Fruit fly (Drosophila melanogaster) whole organism, pupa: Measurements from ENCODE around the gene CG2681.

Experiments
- CG10348 ChIP-seq: fragments of 200-800 bp; sonication (Bioruptor generic); IDR thresholded peaks from 2 replicates; pipeline ENCODE4 v1.3.6; 2022; ENCODE audit warnings: missing biosample characterization, missing genetic modification characterization
- CG12605 ChIP-seq: fragments of 200-800 bp; sonication (Bioruptor generic); IDR thresholded peaks from 2 replicates; pipeline ENCODE4 v1.3.6; 2022; ENCODE audit warnings: missing biosample characterization, missing genetic modification characterization
- CG13204 ChIP-seq: fragments of 200-800 bp; sonication (Bioruptor generic); optimal IDR thresholded peaks from 2 replicates; lab custom pipeline; 2018; ENCODE audit warnings: missing biosample characterization, mild to moderate bottlenecking, missing genetic modification characterization, moderate library complexity
- CG14655 ChIP-seq: fragments of 200-800 bp; sonication (Bioruptor generic); optimal IDR thresholded peaks from 3 replicates; lab custom pipeline; 2017; ENCODE audit warnings: mild to moderate bottlenecking, missing biosample characterization, missing genetic modification reagents, missing genetic modification characterization
- CG15710 ChIP-seq: fragments of 200-800 bp; sonication (Bioruptor generic); optimal IDR thresholded peaks from 2 replicates; lab custom pipeline; 2018; ENCODE audit warnings: missing biosample characterization, mild to moderate bottlenecking, missing genetic modification characterization, moderate library complexity
- CG17806 ChIP-seq: fragments of 200-800 bp; sonication (Bioruptor generic); optimal IDR thresholded peaks from 2 replicates; lab custom pipeline; 2018; ENCODE audit warnings: missing biosample characterization, mild to moderate bottlenecking, missing genetic modification characterization, moderate library complexity
- CG32121 ChIP-seq: fragments of 200-800 bp; sonication (Bioruptor generic); IDR thresholded peaks from 2 replicates; pipeline ENCODE4 v1.3.6; 2022; ENCODE audit warnings: missing biosample characterization, missing genetic modification characterization
- CG34367 ChIP-seq: fragments of 200-800 bp; sonication (Bioruptor generic); optimal IDR thresholded peaks from 2 replicates; lab custom pipeline; 2018; ENCODE audit warnings: missing biosample characterization, mild to moderate bottlenecking, missing genetic modification characterization
- CG4496 ChIP-seq: fragments of 200-800 bp; sonication (Bioruptor generic); IDR thresholded peaks from 3 replicates; pipeline ENCODE4 v1.3.6; 2022; ENCODE audit warnings: missing biosample characterization, missing genetic modification characterization
- CG8159 ChIP-seq: fragments of 200-800 bp; sonication (Bioruptor generic); optimal IDR thresholded peaks from 3 replicates; lab custom pipeline; 2018; ENCODE audit warnings: missing biosample characterization, mild to moderate bottlenecking, missing genetic modification characterization, moderate library complexity
- CG8301 ChIP-seq: fragments of 200-800 bp; sonication (Bioruptor generic); optimal IDR thresholded peaks from 2 replicates; lab custom pipeline; 2018; ENCODE audit warnings: missing biosample characterization, mild to moderate bottlenecking, missing genetic modification characterization
- CG9948 ChIP-seq: fragments of 200-800 bp; sonication (Bioruptor generic); optimal IDR thresholded peaks from 2 replicates; lab custom pipeline; 2018; ENCODE audit warnings: missing biosample characterization, mild to moderate bottlenecking, missing genetic modification characterization, moderate library complexity
- D1 ChIP-seq: fragments of 200-800 bp; sonication (Bioruptor generic); optimal IDR thresholded peaks from 2 replicates; lab custom pipeline; 2018; ENCODE audit warnings: missing biosample characterization, mild to moderate bottlenecking, missing genetic modification characterization, moderate library complexity
- EcR ChIP-seq: fragments of 200-800 bp; sonication (Bioruptor generic); optimal IDR thresholded peaks from 3 replicates; lab custom pipeline; 2019; ENCODE audit warnings: missing biosample characterization, missing genetic modification characterization, mild to moderate bottlenecking, moderate library complexity, missing genetic modification reagents
- Ets98B ChIP-seq: fragments of 200-800 bp; sonication (Bioruptor generic); IDR thresholded peaks from 2 replicates; pipeline ENCODE4 v1.3.6; 2022; ENCODE audit warnings: missing biosample characterization, missing genetic modification characterization
- Pif1A ChIP-seq: fragments of 200-800 bp; sonication (Bioruptor generic); optimal IDR thresholded peaks from 3 replicates; lab custom pipeline; 2016; ENCODE audit warnings: missing biosample characterization, missing genetic modification characterization
- Pif1B ChIP-seq: fragments of 200-800 bp; sonication (Bioruptor generic); optimal IDR thresholded peaks from 3 replicates; lab custom pipeline; 2016; ENCODE audit warnings: missing biosample characterization, missing genetic modification characterization
- Snoo ChIP-seq: fragments of 200-800 bp; sonication (Bioruptor generic); optimal IDR thresholded peaks from 3 replicates; lab custom pipeline; 2017; ENCODE audit warnings: missing biosample characterization, mild to moderate bottlenecking, missing genetic modification characterization, inconsistent platforms
- fd96Ca ChIP-seq: fragments of 200-800 bp; sonication (Bioruptor generic); IDR thresholded peaks from 3 replicates; pipeline ENCODE4 v1.3.6; 2022; ENCODE audit warnings: missing biosample characterization, missing genetic modification characterization
- gl ChIP-seq: fragments of 200-800 bp; sonication (Bioruptor generic); optimal IDR thresholded peaks from 2 replicates; lab custom pipeline; 2018; ENCODE audit warnings: missing biosample characterization, mild to moderate bottlenecking, missing genetic modification characterization
- rn ChIP-seq: fragments of 200-800 bp; sonication (Bioruptor generic); IDR thresholded peaks from 2 replicates; pipeline ENCODE4 v1.3.6; 2022; ENCODE audit warnings: missing biosample characterization, missing genetic modification characterization

CG2681 gene

dm6 chrX:2681601-2682000 is 26.9 kb upstream of the CG2681 start, which contains the start of gene HLH3B:
Gene HLH3B, minus strand, starts transcription at chrX:2681723.
- no peak for TF ChIP-seq CG8159 (tag; lab: Kevin White, UChicago)
- no peak for TF ChIP-seq CG9948 (tag; lab: Kevin White, UChicago)
- no peak for TF ChIP-seq CG15710 (tag; lab: Kevin White, UChicago)
- TF ChIP-seq CG32121 (GFP tag; lab: Robert Waterston, UW), result no peak
- no peak for TF ChIP-seq gl
- TF ChIP-seq rn, result no peak
- TF ChIP-seq Ets98B (GFP tag; lab: Robert Waterston, UW), result no peak
- TF ChIP-seq CG12605 (GFP tag; lab: Robert Waterston, UW), result no peak
- no peak for TF ChIP-seq fd96Ca (GFP tag; lab: Robert Waterston, UW)
- no peak for TF ChIP-seq CG8301 (tag; lab: Kevin White, UChicago)
- no peak for TF ChIP-seq CG14655 (GFP tag; lab: Kevin White, UChicago)
- TF ChIP-seq Pif1B (GFP tag; lab: Kevin White, UChicago), result no peak
- TF ChIP-seq CG34367, result no peak
- TF ChIP-seq CG10348 (GFP tag; lab: Robert Waterston, UW), result no peak

DNA sequence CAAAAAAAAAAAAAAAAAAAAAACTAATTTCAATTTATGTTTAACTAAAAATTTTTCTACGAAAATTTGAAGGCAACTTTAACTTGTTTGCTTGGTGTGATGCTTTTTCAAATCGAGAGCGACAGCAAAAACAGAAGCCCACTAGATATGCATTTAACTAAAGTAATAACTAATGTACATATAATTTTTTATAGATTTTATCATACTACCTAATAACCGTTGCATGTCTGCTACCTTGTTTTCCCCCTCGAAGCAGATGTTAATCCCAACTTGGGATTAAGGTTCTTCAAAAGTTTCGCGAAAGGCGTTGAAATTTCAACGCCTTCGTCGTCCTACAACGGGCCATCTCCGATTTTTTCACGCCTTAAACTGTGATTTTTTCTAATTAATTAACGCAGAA is 25.7 kb upstream of the CG2681 start, which contains the start of gene CG2652:
TSS of gene CG2652 (minus strand) at position 101 of the 400 bp plus-strand sequence.
- TF ChIP-seq EcR (GFP tag; lab: Kevin White, UChicago), result no peak
- no peak for TF ChIP-seq CG4496 (GFP tag; lab: Robert Waterston, UW)
- TF ChIP-seq Pif1B (GFP tag; lab: Kevin White, UChicago), result no peak
- no peak for TF ChIP-seq Pif1A (GFP tag; lab: Kevin White, UChicago)
- no peak for TF ChIP-seq gl

- no peak for TF ChIP-seq CG32121 (GFP tag; lab: Robert Waterston, UW)
- no peak for TF ChIP-seq CG8301 (tag; lab: Kevin White, UChicago)
- TF ChIP-seq D1 (tag; lab: Kevin White, UChicago), result no peak
- no peak for TF ChIP-seq Pif1A (GFP tag; lab: Kevin White, UChicago)
- no peak for TF ChIP-seq fd96Ca (GFP tag; lab: Robert Waterston, UW)
- TF ChIP-seq CG12605 (GFP tag; lab: Robert Waterston, UW), result no peak
- no peak for TF ChIP-seq rn
- TF ChIP-seq CG34367, result no peak
- no peak for TF ChIP-seq CG15710 (tag; lab: Kevin White, UChicago)
- TF ChIP-seq CG17806 (tag; lab: Kevin White, UChicago), result no peak
- TF ChIP-seq CG14655 (GFP tag; lab: Kevin White, UChicago), result no peak
- TF ChIP-seq Ets98B (GFP tag; lab: Robert Waterston, UW), result no peak
- TF ChIP-seq Pif1B (GFP tag; lab: Kevin White, UChicago), result no peak
- TF ChIP-seq CG13204 (GFP tag; lab: Kevin White, UChicago), result no peak
- TF ChIP-seq gl, result no peak
- no peak for TF ChIP-seq CG10348 (GFP tag; lab: Robert Waterston, UW)
- TF ChIP-seq CG9948 (tag; lab: Kevin White, UChicago), result no peak
- TF ChIP-seq CG8159 (tag; lab: Kevin White, UChicago), result no peak
- TF ChIP-seq EcR (GFP tag; lab: Kevin White, UChicago), result no peak
- TF ChIP-seq CG4496 (GFP tag; lab: Robert Waterston, UW), result no peak
Measured at dm6 chrX:2683926-2684325, 24.6 kb upstream of the CG2681 start.

dm6 chrX:2684442-2684841 is 24.0 kb upstream of the CG2681 start:
- TF ChIP-seq CG32121 (GFP tag; lab: Robert Waterston, UW) (no peak), CG34367 (no peak), EcR (GFP tag; lab: Kevin White, UChicago) (peak; percentile 71)

DNA sequence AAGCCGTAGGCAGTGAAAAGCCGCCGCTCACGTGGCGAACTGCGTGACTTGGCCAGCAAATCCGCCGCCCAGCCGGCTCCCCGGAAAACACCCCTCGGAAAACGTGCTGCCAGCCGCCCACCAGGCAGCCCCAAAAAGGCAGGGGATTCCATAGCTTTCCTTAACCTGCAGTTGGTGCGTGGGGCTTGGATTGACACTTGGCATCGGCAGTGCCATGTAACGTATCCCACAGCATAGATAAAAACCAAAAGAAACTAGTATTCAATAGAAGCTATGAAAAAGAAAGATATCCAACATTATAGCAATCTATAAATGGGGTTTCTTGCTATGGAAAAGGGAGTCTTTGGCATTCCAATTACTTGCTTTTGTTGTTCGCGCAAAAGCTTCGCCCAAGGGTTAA is 23.5 kb upstream of the CG2681 start:
- TF ChIP-seq CG32121 (GFP tag; lab: Robert Waterston, UW), result peak; percentile 58
- peak; percentile 8 for TF ChIP-seq Pif1A (GFP tag; lab: Kevin White, UChicago)
- TF ChIP-seq CG8301 (tag; lab: Kevin White, UChicago), result peak; percentile 3
- TF ChIP-seq CG4496 (GFP tag; lab: Robert Waterston, UW), result no peak
- TF ChIP-seq, all 21 proteins: peak for 3

dm6 chrX:2685580-2685979 is 22.9 kb upstream of the CG2681 start, which contains the start of gene per:
Gene per, plus strand, starts transcription at chrX:2685580.
- no peak for TF ChIP-seq CG34367
- no peak for TF ChIP-seq D1 (tag; lab: Kevin White, UChicago)

dm6 chrX:2686930-2687329 is 21.6 kb upstream of the CG2681 start:
- TF ChIP-seq rn (no peak), CG8159 (tag; lab: Kevin White, UChicago) (peak; percentile 11), Ets98B (GFP tag; lab: Robert Waterston, UW) (no peak), Snoo (tag; lab: Kevin White, UChicago) (no peak), CG17806 (tag; lab: Kevin White, UChicago) (no peak), gl (no peak), CG13204 (GFP tag; lab: Kevin White, UChicago) (no peak)
